Worm (Caenorhabditis elegans) whole organism, early embryonic: ENCODE results near the gene trpp-4.

Experiments used
- B0310.2 ChIP-seq: sonication (generic microtip); optimal IDR thresholded peaks from 2 replicates; lab custom pipeline; 2016; ENCODE audit warnings: mild to moderate bottlenecking, missing genetic modification characterization, missing compliant biosample characterization
- F13C5.2 ChIP-seq: sonication (generic microtip); optimal IDR thresholded peaks from 2 replicates; lab custom pipeline; 2017; ENCODE audit warnings: mild to moderate bottlenecking, missing genetic modification characterization, inconsistent platforms, missing compliant biosample characterization
- aly-1 ChIP-seq: sonication (generic microtip); optimal IDR thresholded peaks from 2 replicates; lab custom pipeline; 2016; ENCODE audit warnings: missing genetic modification characterization, missing compliant biosample characterization
- ama-1 ChIP-seq: fragments of 150-350 bp; optimal IDR thresholded peaks from 2 replicates; lab custom pipeline; 2014
- ceh-13 ChIP-seq: fragments of 200-800 bp; sonication (Bioruptor generic); optimal IDR thresholded peaks from 2 replicates; lab custom pipeline; 2018; ENCODE audit warnings: mild to moderate bottlenecking, missing genetic modification characterization, missing compliant biosample characterization
- ceh-36 ChIP-seq: sonication (generic microtip); optimal IDR thresholded peaks from 2 replicates; lab custom pipeline; 2016; ENCODE audit warnings: missing genetic modification characterization, inconsistent platforms, missing compliant biosample characterization
- ets-7 ChIP-seq: sonication (generic microtip); optimal IDR thresholded peaks from 2 replicates; lab custom pipeline; 2016; ENCODE audit warnings: missing genotype, missing genetic modification characterization, missing compliant biosample characterization
- flt-1 ChIP-seq: fragments of 200-800 bp; sonication (Bioruptor generic); IDR thresholded peaks from 2 replicates; pipeline ENCODE4 v1.3.6; 2022; ENCODE audit warnings: missing genetic modification characterization, missing compliant biosample characterization
- hmbx-1 ChIP-seq: sonication (generic microtip); optimal IDR thresholded peaks from 2 replicates; lab custom pipeline; 2016; ENCODE audit warnings: mild to moderate bottlenecking, missing genetic modification characterization, missing compliant biosample characterization
- hmg-4 ChIP-seq: fragments of 200-800 bp; sonication (Bioruptor generic); optimal IDR thresholded peaks from 2 replicates; lab custom pipeline; 2018; ENCODE audit warnings: mild to moderate bottlenecking, missing genetic modification characterization, missing compliant biosample characterization
- hnd-1 ChIP-seq: sonication (generic microtip); optimal IDR thresholded peaks from 2 replicates; lab custom pipeline; 2016; ENCODE audit warnings: missing genetic modification characterization, missing compliant biosample characterization
- pes-1 ChIP-seq: fragments of 200-800 bp; sonication (Bioruptor generic); IDR thresholded peaks from 2 replicates; pipeline ENCODE4 v1.3.6; 2022; ENCODE audit warnings: missing genetic modification reagents, missing genetic modification characterization, missing compliant biosample characterization
- scrt-1 ChIP-seq: fragments of 200-800 bp; sonication (Bioruptor generic); IDR thresholded peaks from 2 replicates; pipeline ENCODE4 v1.3.6; 2022; ENCODE audit warnings: missing genetic modification characterization, missing compliant biosample characterization
- sea-1 ChIP-seq: fragments of 200-800 bp; sonication (Bioruptor generic); conservative IDR thresholded peaks from 2 replicates; pipeline ENCODE4 v1.3.6; 2022; ENCODE audit warnings: missing genetic modification characterization, missing compliant biosample characterization
- tbx-11 ChIP-seq: fragments of 200-800 bp; sonication (Bioruptor generic); IDR thresholded peaks from 2 replicates; pipeline ENCODE4 v1.3.6; 2022; ENCODE audit warnings: missing genetic modification characterization, missing compliant biosample characterization
- tbx-37 ChIP-seq: fragments of 200-800 bp; sonication (Bioruptor generic); conservative IDR thresholded peaks from 2 replicates; pipeline ENCODE4 v1.3.6; 2022; ENCODE audit warnings: missing genetic modification reagents, missing genetic modification characterization, missing compliant biosample characterization
- tra-4 ChIP-seq: sonication (generic microtip); optimal IDR thresholded peaks from 2 replicates; lab custom pipeline; 2017; ENCODE audit warnings: missing genetic modification characterization, missing compliant biosample characterization

The trpp-4 gene

ce11 chrV:9444618-9445017 lies 44.5 kb downstream of the trpp-4 start:
- TF ChIP-seq hmg-4 (GFP tag; lab: Kevin White, UChicago) = no peak
- TF ChIP-seq tbx-37 (GFP tag; lab: Robert Waterston, UW) = no peak
- TF ChIP-seq sea-1 (GFP tag; lab: Robert Waterston, UW) = no peak
- no peak for TF ChIP-seq ceh-13 (GFP tag; lab: Kevin White, UChicago)
- no peak for TF ChIP-seq ama-1 (lab: Kevin White, UChicago)
- no peak for TF ChIP-seq pes-1 (GFP tag; lab: Robert Waterston, UW)
- TF ChIP-seq flt-1 (GFP tag; lab: Robert Waterston, UW) = no peak
- TF ChIP-seq hmbx-1 = no peak
- no peak for TF ChIP-seq B0310.2 (tag; lab: Kevin White, UChicago)
- TF ChIP-seq ets-7 (tag; lab: Kevin White, UChicago) = no peak
- no peak for TF ChIP-seq hnd-1 (tag; lab: Kevin White, UChicago)
- TF ChIP-seq aly-1 (tag; lab: Kevin White, UChicago) = no peak
- no peak for TF ChIP-seq tra-4 (tag; lab: Kevin White, UChicago)
- TF ChIP-seq scrt-1 (GFP tag; lab: Robert Waterston, UW) = no peak
- no peak for TF ChIP-seq F13C5.2 (tag; lab: Kevin White, UChicago)
- TF ChIP-seq ceh-36 (tag; lab: Kevin White, UChicago) = no peak
- no peak for TF ChIP-seq tbx-11 (GFP tag; lab: Robert Waterston, UW)
